Worm (Caenorhabditis elegans) whole organism, L1 larva: ENCODE data around the gene R11G11.16.

Experiments
- C04F5.9 ChIP-seq: sonication (generic microtip); optimal IDR thresholded peaks from 2 replicates; lab custom pipeline; 2016; ENCODE audit warnings: missing genetic modification characterization, missing compliant biosample characterization
- C16A3.4 ChIP-seq: fragments of 150-350 bp; optimal IDR thresholded peaks from 2 replicates; lab custom pipeline; 2014; ENCODE audit warnings: missing biosample characterization, missing genetic modification characterization
- C34B4.2 ChIP-seq: sonication (generic microtip); optimal IDR thresholded peaks from 2 replicates; lab custom pipeline; 2017; ENCODE audit warnings: mild to moderate bottlenecking, missing genetic modification characterization, missing compliant biosample characterization
- Y116A8C.19 ChIP-seq: sonication (generic microtip); optimal IDR thresholded peaks from 2 replicates; lab custom pipeline; 2016; ENCODE audit warnings: missing compliant biosample characterization, missing genetic modification characterization, borderline replicate concordance
- aly-2 ChIP-seq: fragments of 150-350 bp; optimal IDR thresholded peaks from 2 replicates; lab custom pipeline; 2014; ENCODE audit warnings: missing biosample characterization, missing genetic modification characterization
- ama-1 ChIP-seq: fragments of 150-350 bp; optimal IDR thresholded peaks from 2 replicates; lab custom pipeline; 2014
- ceh-82 ChIP-seq, 3 experiments: fragments of 150-350 bp in 1 of 3; sonication (generic microtip) in 2 of 3; optimal IDR thresholded peaks; 2 replicates each; lab custom pipeline; 2014 to 2017; ENCODE audit warnings: missing biosample characterization in 3 of 3, missing genetic modification characterization in 3 of 3
- ceh-90 ChIP-seq: sonication (generic microtip); optimal IDR thresholded peaks from 2 replicates; lab custom pipeline; 2016; ENCODE audit warnings: missing genetic modification characterization, missing compliant biosample characterization
- dpl-1 ChIP-seq, 3 experiments: fragments of 150-350 bp in 2 of 3; sonication (generic microtip) in 1 of 3; optimal IDR thresholded peaks; 2 replicates each; lab custom pipeline; 2014 to 2017; ENCODE audit warnings: missing biosample characterization in 3 of 3, missing genetic modification characterization in 3 of 3, missing genetic modification reagents in 3 of 3
- dsc-1 ChIP-seq: sonication (generic microtip); optimal IDR thresholded peaks from 2 replicates; lab custom pipeline; 2016; ENCODE audit warnings: mild to moderate bottlenecking, missing genetic modification characterization, missing compliant biosample characterization
- efl-1 ChIP-seq, 4 experiments: fragments of 150-350 bp; optimal IDR thresholded peaks in 3 of 4; peaks in 1 of 4; 1 replicate in 1 of 4; 2 replicates in 3 of 4; lab custom pipeline; 2014; ENCODE audit warnings: missing biosample characterization in 2 of 4, missing genetic modification characterization in 2 of 4, missing genetic modification reagents in 2 of 4
- efl-3 ChIP-seq: fragments of 200-800 bp; sonication (Bioruptor generic); optimal IDR thresholded peaks from 2 replicates; lab custom pipeline; 2018; ENCODE audit warnings: mild to moderate bottlenecking, missing genetic modification characterization, missing compliant biosample characterization
- elt-2 ChIP-seq: sonication (generic microtip); optimal IDR thresholded peaks from 2 replicates; lab custom pipeline; 2016; ENCODE audit warnings: missing genetic modification characterization, mild to moderate bottlenecking, inconsistent platforms, missing compliant biosample characterization, missing genetic modification reagents
- ets-5 ChIP-seq: fragments of 200-800 bp; sonication (Bioruptor generic); IDR thresholded peaks from 2 replicates; pipeline ENCODE4 v1.3.6; 2022; ENCODE audit warnings: missing genetic modification characterization, missing compliant biosample characterization
- fkh-10 ChIP-seq: sonication (generic microtip); optimal IDR thresholded peaks from 2 replicates; lab custom pipeline; 2017; ENCODE audit warnings: missing biosample characterization, missing genetic modification reagents, missing genetic modification characterization
- grh-1 ChIP-seq: fragments of 200-800 bp; sonication (Bioruptor generic); IDR thresholded peaks from 2 replicates; pipeline ENCODE4 v1.3.6; 2022; ENCODE audit warnings: missing genetic modification reagents, missing genetic modification characterization, missing compliant biosample characterization
- hlh-17 ChIP-seq: fragments of 200-800 bp; sonication (Bioruptor generic); optimal IDR thresholded peaks from 2 replicates; lab custom pipeline; 2018; ENCODE audit warnings: missing genetic modification characterization, mild to moderate bottlenecking, missing compliant biosample characterization, moderate library complexity, borderline replicate concordance
- hlh-4 ChIP-seq: sonication (generic microtip); optimal IDR thresholded peaks from 2 replicates; lab custom pipeline; 2016; ENCODE audit warnings: mild to moderate bottlenecking, missing genetic modification characterization, missing compliant biosample characterization
- hpl-2 ChIP-seq: fragments of 150-350 bp; optimal IDR thresholded peaks from 2 replicates; lab custom pipeline; 2014; ENCODE audit warnings: missing biosample characterization, missing genetic modification reagents, missing genetic modification characterization
- irx-1 ChIP-seq: sonication (generic microtip); optimal IDR thresholded peaks from 2 replicates; lab custom pipeline; 2016; ENCODE audit warnings: missing genetic modification characterization, missing compliant biosample characterization
- lin-14 ChIP-seq: fragments of 200-800 bp; sonication (Bioruptor generic); optimal IDR thresholded peaks from 2 replicates; lab custom pipeline; 2018; ENCODE audit warnings: mild to moderate bottlenecking, missing genetic modification characterization, moderate library complexity, missing compliant biosample characterization
- lin-15B ChIP-seq: fragments of 150-350 bp; sonication (generic microtip); optimal IDR thresholded peaks from 3 replicates; lab custom pipeline; 2014; ENCODE audit warnings: missing biosample characterization, missing genetic modification characterization
- lin-35 ChIP-seq, 2 experiments: fragments of 150-350 bp; optimal IDR thresholded peaks; 2 replicates each; lab custom pipeline; 2014; ENCODE audit warnings: missing biosample characterization in 2 of 2, missing genetic modification characterization in 2 of 2, missing genetic modification reagents in 2 of 2
- lir-3 ChIP-seq: sonication (generic microtip); optimal IDR thresholded peaks from 2 replicates; lab custom pipeline; 2016; ENCODE audit warnings: mild to moderate bottlenecking, missing genetic modification characterization, moderate library complexity, missing compliant biosample characterization; ENCODE audit not compliant: poor library complexity
- mep-1 ChIP-seq: fragments of 150-350 bp; optimal IDR thresholded peaks from 2 replicates; lab custom pipeline; 2014; ENCODE audit warnings: missing biosample characterization, missing genetic modification characterization
- nhr-12 ChIP-seq: sonication (generic microtip); optimal IDR thresholded peaks from 2 replicates; lab custom pipeline; 2017; ENCODE audit warnings: missing biosample characterization, missing genetic modification characterization
- nhr-20 ChIP-seq: sonication (generic microtip); optimal IDR thresholded peaks from 2 replicates; lab custom pipeline; 2016; ENCODE audit warnings: mild to moderate bottlenecking, missing genetic modification characterization, missing compliant biosample characterization
- nhr-237 ChIP-seq: fragments of 150-350 bp; optimal IDR thresholded peaks from 2 replicates; lab custom pipeline; 2014; ENCODE audit warnings: missing biosample characterization, missing genetic modification characterization
- nhr-47 ChIP-seq: sonication (generic microtip); optimal IDR thresholded peaks from 2 replicates; lab custom pipeline; 2016; ENCODE audit warnings: mild to moderate bottlenecking, missing genetic modification characterization, moderate library complexity, missing compliant biosample characterization
- nhr-71 ChIP-seq: sonication (generic microtip); optimal IDR thresholded peaks from 2 replicates; lab custom pipeline; 2016; ENCODE audit warnings: mild to moderate bottlenecking, missing genetic modification characterization, moderate library complexity, missing compliant biosample characterization
- nhr-76 ChIP-seq: sonication (generic microtip); optimal IDR thresholded peaks from 2 replicates; lab custom pipeline; 2017; ENCODE audit warnings: missing biosample characterization, missing genetic modification characterization
- nhr-77 ChIP-seq: fragments of 150-350 bp; optimal IDR thresholded peaks from 2 replicates; lab custom pipeline; 2014; ENCODE audit warnings: missing biosample characterization, missing genetic modification characterization
- nhr-85 ChIP-seq: sonication (generic microtip); peaks from one replicate; lab custom pipeline; 2016; ENCODE audit warnings: missing genetic modification characterization, inconsistent platforms, missing compliant biosample characterization
- pax-3 ChIP-seq: fragments of 200-800 bp; sonication (Bioruptor generic); optimal IDR thresholded peaks from 2 replicates; lab custom pipeline; 2018; ENCODE audit warnings: mild to moderate bottlenecking, missing genetic modification characterization, moderate library complexity, missing compliant biosample characterization
- pqm-1 ChIP-seq: sonication (generic microtip); optimal IDR thresholded peaks from 3 replicates; lab custom pipeline; 2017; ENCODE audit warnings: missing biosample characterization, missing genetic modification characterization
- rnt-1 ChIP-seq: sonication (generic microtip); optimal IDR thresholded peaks from 2 replicates; lab custom pipeline; 2016; ENCODE audit warnings: mild to moderate bottlenecking, missing genetic modification characterization, moderate library complexity, missing compliant biosample characterization
- sox-4 ChIP-seq: sonication (generic microtip); optimal IDR thresholded peaks from 2 replicates; lab custom pipeline; 2016; ENCODE audit warnings: missing genetic modification characterization, missing compliant biosample characterization
- sptf-1 ChIP-seq: fragments of 150-350 bp; optimal IDR thresholded peaks from 2 replicates; lab custom pipeline; 2014; ENCODE audit warnings: missing biosample characterization, missing genetic modification characterization
- sup-37 ChIP-seq: fragments of 200-800 bp; sonication (Bioruptor generic); optimal IDR thresholded peaks from 2 replicates; lab custom pipeline; 2018; ENCODE audit warnings: mild to moderate bottlenecking, missing genetic modification characterization, missing compliant biosample characterization
- swsn-7 ChIP-seq: sonication (generic microtip); optimal IDR thresholded peaks from 2 replicates; lab custom pipeline; 2016; ENCODE audit warnings: missing genetic modification characterization, missing compliant biosample characterization
- tbx-2 ChIP-seq: sonication (generic microtip); optimal IDR thresholded peaks from 2 replicates; lab custom pipeline; 2016; ENCODE audit warnings: missing genetic modification characterization, missing compliant biosample characterization
- tlp-1 ChIP-seq: fragments of 150-350 bp; optimal IDR thresholded peaks from 2 replicates; lab custom pipeline; 2014; ENCODE audit warnings: missing biosample characterization, missing genetic modification characterization
- unc-130 ChIP-seq: fragments of 150-350 bp; optimal IDR thresholded peaks from 2 replicates; lab custom pipeline; 2017; ENCODE audit warnings: missing biosample characterization, missing genetic modification characterization, inconsistent platforms
- unc-98 ChIP-seq: fragments of 200-800 bp; sonication (Bioruptor generic); IDR thresholded peaks from 2 replicates; pipeline ENCODE4 v1.3.6; 2022; ENCODE audit warnings: missing genetic modification characterization, missing compliant biosample characterization
- vab-15 ChIP-seq: sonication (generic microtip); optimal IDR thresholded peaks from 2 replicates; lab custom pipeline; 2017; ENCODE audit warnings: missing genotype, mild to moderate bottlenecking, missing genetic modification characterization, missing compliant biosample characterization
- zag-1 ChIP-seq: fragments of 150-350 bp; optimal IDR thresholded peaks from 2 replicates; lab custom pipeline; 2014; ENCODE audit warnings: missing biosample characterization, missing genetic modification characterization
- ztf-11 ChIP-seq, 2 experiments: sonication (generic microtip); optimal IDR thresholded peaks; 2 replicates each; lab custom pipeline; 2016 to 2017; ENCODE audit warnings: missing genetic modification characterization in 2 of 2, missing biosample characterization in 1 of 2, missing compliant biosample characterization in 1 of 2
- ztf-4 ChIP-seq: fragments of 150-350 bp; optimal IDR thresholded peaks from 2 replicates; lab custom pipeline; 2014; ENCODE audit warnings: missing biosample characterization, missing genetic modification characterization

The R11G11.16 gene

DNA sequence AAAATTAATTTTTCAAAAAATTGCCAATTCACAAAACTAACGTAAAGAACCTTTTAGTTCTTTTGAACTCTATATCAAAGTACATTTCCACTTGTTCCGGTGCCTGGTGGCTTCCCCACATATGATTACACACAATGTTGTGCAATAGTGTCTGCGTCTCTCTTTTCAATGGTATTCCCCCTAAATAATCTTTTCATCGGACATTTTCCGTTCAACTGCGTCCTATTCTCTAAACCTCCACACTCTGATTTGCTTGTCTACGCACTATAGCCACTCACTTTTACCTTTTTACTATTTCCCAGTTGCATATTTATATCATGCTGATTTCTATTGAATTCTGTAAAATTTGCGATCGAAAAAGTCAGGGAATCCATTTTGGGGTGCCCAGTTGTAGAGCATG lies 7.1 kb upstream of the R11G11.16 start, which contains the start of gene nhr-58 (continued):
- TF ChIP-seq unc-130 (tag; lab: Kevin White, UChicago): no peak
- peak in 2 of 3 experiments; percentile 12 to 54 for TF ChIP-seq ceh-82 (tag; optimal IDR thresholded peaks at IDR 0.05; lab: Kevin White, UChicago)
- TF ChIP-seq ama-1: no peak
- peak in 2 of 3 experiments; percentile 8 to 17 for TF ChIP-seq dpl-1 (GFP tag; optimal IDR thresholded peaks at IDR 0.05; lab: Kevin White, UChicago)
- TF ChIP-seq mep-1 (tag; lab: Kevin White, UChicago): peak; percentile 64
- TF ChIP-seq aly-2: no peak
- TF ChIP-seq nhr-47 (tag; lab: Kevin White, UChicago): no peak
- TF ChIP-seq C34B4.2 (tag; lab: Kevin White, UChicago): no peak
- TF ChIP-seq C04F5.9 (tag; lab: Kevin White, UChicago): no peak
- peak; percentile 26 to 27 for TF ChIP-seq efl-1 (optimal IDR thresholded peaks at IDR 0.05; lab: Kevin White, UChicago)
- no peak for TF ChIP-seq efl-1 (GFP tag; optimal IDR thresholded peaks at IDR 0.05 in 1 of 2; lab: Kevin White, UChicago)
- peak; percentile 76 for TF ChIP-seq nhr-71 (tag; lab: Kevin White, UChicago)
- TF ChIP-seq tbx-2: peak; percentile 23
- peak; percentile 64 for TF ChIP-seq nhr-77
- no peak for TF ChIP-seq dsc-1 (tag; lab: Kevin White, UChicago)
- TF ChIP-seq hpl-2: no peak
- peak; percentile 99 for TF ChIP-seq lin-14 (GFP tag; lab: Kevin White, UChicago)
- TF ChIP-seq Y116A8C.19 (tag; lab: Kevin White, UChicago): no peak
- TF ChIP-seq sup-37 (GFP tag; lab: Kevin White, UChicago): no peak
- no peak for TF ChIP-seq ets-5 (GFP tag; lab: Robert Waterston, UW)
- no peak for TF ChIP-seq zag-1 (tag; lab: Kevin White, UChicago)
- no peak for TF ChIP-seq unc-98 (GFP tag; lab: Robert Waterston, UW)
- peak; percentile 3 for TF ChIP-seq swsn-7
- TF ChIP-seq efl-3 (GFP tag; lab: Kevin White, UChicago): no peak
- no peak for TF ChIP-seq sox-4 (tag; lab: Kevin White, UChicago)
- no peak for TF ChIP-seq lin-15B (tag; lab: Kevin White, UChicago)
- TF ChIP-seq lin-35 (GFP tag; optimal IDR thresholded peaks at IDR 0.05; lab: Kevin White, UChicago): peak in 1 of 2 experiments; percentile 59
- no peak for TF ChIP-seq sptf-1 (tag; lab: Kevin White, UChicago)
- no peak for TF ChIP-seq pqm-1
- TF ChIP-seq ztf-4: peak; percentile 27
- TF ChIP-seq nhr-20 (tag; lab: Kevin White, UChicago): peak; percentile 77
- TF ChIP-seq hlh-4 (tag; lab: Kevin White, UChicago): no peak
- TF ChIP-seq, all 84 proteins: peak for 28

DNA sequence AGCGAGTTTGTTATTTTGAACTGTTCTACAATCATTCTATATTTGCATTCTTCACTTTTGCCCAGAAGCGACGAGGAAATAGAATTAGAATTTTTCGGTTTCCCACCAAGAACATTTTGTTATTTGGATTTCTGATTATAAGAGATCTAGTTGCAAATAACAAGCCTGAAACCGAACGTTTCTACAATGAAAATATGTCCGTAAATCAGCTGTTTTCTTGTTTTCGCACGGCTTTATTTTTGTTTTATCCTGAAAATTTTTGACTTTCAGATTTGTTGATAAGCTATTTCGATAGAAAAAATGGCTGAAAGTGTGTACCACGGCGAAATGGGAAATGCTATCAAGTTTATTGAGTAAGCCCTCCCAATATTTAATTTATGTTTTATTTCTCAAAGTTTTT lies 2.7 kb upstream of the R11G11.16 start, which contains the start of gene srw-108:
Gene srw-108 (plus strand): TSS at position 301 of the 400 bp plus-strand sequence.
- TF ChIP-seq nhr-85 (tag; lab: Kevin White, UChicago) (no peak), ceh-90 (no peak), nhr-12 (tag; lab: Kevin White, UChicago) (no peak), C16A3.4 (tag; lab: Kevin White, UChicago) (no peak), nhr-237 (tag; lab: Kevin White, UChicago) (no peak), unc-130 (tag; lab: Kevin White, UChicago) (no peak), vab-15 (tag; lab: Kevin White, UChicago) (no peak), dsc-1 (tag; lab: Kevin White, UChicago) (no peak), ets-5 (GFP tag; lab: Robert Waterston, UW) (no peak), nhr-20 (tag; lab: Kevin White, UChicago) (no peak), hlh-17 (no peak)

DNA sequence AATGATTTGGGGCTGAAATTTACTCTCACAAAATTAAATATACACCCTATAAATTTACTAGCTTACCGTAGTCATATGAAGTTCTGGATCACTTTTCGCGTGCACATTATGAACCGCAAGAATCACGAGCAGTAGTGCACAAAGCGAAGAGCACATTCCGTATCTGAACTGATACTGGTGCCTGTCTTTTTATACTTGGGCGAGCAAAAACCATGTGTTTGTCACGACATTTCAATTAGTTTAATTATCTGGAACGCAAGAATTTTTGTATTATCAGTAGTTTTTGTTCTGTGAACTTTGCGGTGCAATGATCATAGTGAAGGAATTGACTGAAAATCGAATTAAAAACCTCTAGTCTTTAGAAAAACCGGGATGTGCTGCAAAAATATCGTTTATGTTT lies 882 bp downstream of the R11G11.16 start, which contains the start of gene lipl-3:
Gene lipl-3 (minus strand): TSS at position 161 of the 400 bp plus-strand sequence.
- TF ChIP-seq sup-37 (GFP tag; lab: Kevin White, UChicago) (no peak), nhr-76 (tag; lab: Kevin White, UChicago) (no peak), pax-3 (no peak), ztf-11 (tag; optimal IDR thresholded peaks at IDR 0.05; lab: Kevin White, UChicago) (no peak), pqm-1 (no peak), fkh-10 (no peak), tlp-1 (tag; lab: Kevin White, UChicago) (no peak), elt-2 (no peak), lir-3 (tag; lab: Kevin White, UChicago) (no peak), grh-1 (GFP tag; lab: Robert Waterston, UW) (no peak), irx-1 (no peak), nhr-20 (tag; lab: Kevin White, UChicago) (no peak), mep-1 (tag; lab: Kevin White, UChicago) (no peak), dpl-1 (GFP tag; optimal IDR thresholded peaks at IDR 0.05; lab: Kevin White, UChicago) (no peak), lin-14 (GFP tag; lab: Kevin White, UChicago) (no peak), rnt-1 (tag; lab: Kevin White, UChicago) (no peak), lin-15B (tag; lab: Kevin White, UChicago) (no peak)
- TF ChIP-seq, all 84 proteins: peak for 0
